Worm (Caenorhabditis elegans) whole organism, young adult: ENCODE results near the gene mdt-1.2.

ENCODE experiments used
- B0035.1 ChIP-seq: sonication (generic microtip); optimal IDR thresholded peaks from 2 replicates; lab custom pipeline; 2016; ENCODE audit warnings: missing genetic modification characterization, mild to moderate bottlenecking, missing compliant biosample characterization, missing genotype, missing genetic modification reagents
- C06A6.2 ChIP-seq: fragments of 200-800 bp; sonication (Bioruptor generic); conservative IDR thresholded peaks from 2 replicates; pipeline ENCODE4 v1.3.6; 2022; ENCODE audit warnings: missing genetic modification characterization, missing compliant biosample characterization
- F23B12.7 ChIP-seq: sonication (generic microtip); optimal IDR thresholded peaks from 2 replicates; lab custom pipeline; 2017; ENCODE audit warnings: missing genetic modification characterization, mild to moderate bottlenecking, missing compliant biosample characterization, antibody characterized with exemption, moderate library complexity; ENCODE audit not compliant: insufficient read depth
- F55B11.4 ChIP-seq: sonication (generic microtip); optimal IDR thresholded peaks from 2 replicates; lab custom pipeline; 2016; ENCODE audit warnings: missing compliant biosample characterization, missing genetic modification characterization, borderline replicate concordance; ENCODE audit not compliant: insufficient read depth
- K11D2.4 ChIP-seq: fragments of 200-800 bp; sonication (Bioruptor generic); IDR thresholded peaks from 2 replicates; pipeline ENCODE4 v1.3.6; 2022; ENCODE audit warnings: missing genetic modification reagents, missing genetic modification characterization, missing compliant biosample characterization
- K12H6.12 ChIP-seq: fragments of 200-800 bp; sonication (Bioruptor generic); optimal IDR thresholded peaks from 2 replicates; lab custom pipeline; 2018; ENCODE audit warnings: mild to moderate bottlenecking, missing genetic modification characterization, missing compliant biosample characterization
- Y95B8A.8 ChIP-seq: fragments of 200-800 bp; sonication (Bioruptor generic); IDR thresholded peaks from 2 replicates; pipeline ENCODE4 v1.3.6; 2022; ENCODE audit warnings: missing genetic modification reagents, missing genetic modification characterization, missing compliant biosample characterization
- ZK185.1 ChIP-seq: sonication (generic microtip); optimal IDR thresholded peaks from 2 replicates; lab custom pipeline; 2016; ENCODE audit warnings: mild to moderate bottlenecking, missing genetic modification characterization, missing compliant biosample characterization; ENCODE audit not compliant: poor library complexity, severe bottlenecking
- aptf-3 ChIP-seq: fragments of 200-800 bp; sonication (Bioruptor generic); IDR thresholded peaks from 2 replicates; pipeline ENCODE4 v1.3.6; 2022; ENCODE audit warnings: missing genetic modification characterization, missing compliant biosample characterization
- attf-3 ChIP-seq: fragments of 200-800 bp; sonication (Bioruptor generic); conservative IDR thresholded peaks from 2 replicates; pipeline ENCODE4 v1.3.6; 2022; ENCODE audit warnings: missing genetic modification reagents, missing genetic modification characterization, missing compliant biosample characterization
- attf-5 ChIP-seq: fragments of 200-800 bp; sonication (Bioruptor generic); optimal IDR thresholded peaks from 2 replicates; lab custom pipeline; 2018; ENCODE audit warnings: mild to moderate bottlenecking, missing genetic modification characterization, missing compliant biosample characterization
- attf-6 ChIP-seq: fragments of 200-800 bp; sonication (Bioruptor generic); IDR thresholded peaks from 2 replicates; pipeline ENCODE4 v1.3.6; 2022; ENCODE audit warnings: missing genetic modification reagents, missing genetic modification characterization, missing compliant biosample characterization
- bed-1 ChIP-seq: fragments of 200-800 bp; sonication (Bioruptor generic); IDR thresholded peaks from 2 replicates; pipeline ENCODE4 v1.3.6; 2022; ENCODE audit warnings: missing genetic modification reagents, missing genetic modification characterization, missing compliant biosample characterization
- cebp-1 ChIP-seq, 2 experiments: fragments of 200-800 bp in 1 of 2; sonication (Bioruptor generic) in 1 of 2; sonication (generic microtip) in 1 of 2; IDR thresholded peaks in 1 of 2; optimal IDR thresholded peaks in 1 of 2; 2 replicates each; pipeline versions ENCODE4 v1.3.6 to Lab custom; 2017 to 2022; ENCODE audit warnings: missing compliant biosample characterization in 2 of 2, missing genetic modification characterization in 2 of 2, mild to moderate bottlenecking in 1 of 2, missing genetic modification reagents in 1 of 2, moderate library complexity in 1 of 2
- ceh-27 ChIP-seq: fragments of 200-800 bp; sonication (Bioruptor generic); optimal IDR thresholded peaks from 2 replicates; lab custom pipeline; 2018; ENCODE audit warnings: mild to moderate bottlenecking, missing genetic modification characterization, moderate library complexity, missing compliant biosample characterization
- ceh-91 ChIP-seq: fragments of 200-800 bp; sonication (Bioruptor generic); IDR thresholded peaks from 2 replicates; pipeline ENCODE4 v1.3.6; 2022; ENCODE audit warnings: missing genetic modification reagents, missing genetic modification characterization, missing compliant biosample characterization
- die-1 ChIP-seq: sonication (generic microtip); optimal IDR thresholded peaks from 2 replicates; lab custom pipeline; 2016; ENCODE audit warnings: missing genotype, mild to moderate bottlenecking, missing genetic modification characterization, missing compliant biosample characterization
- dox-1 ChIP-seq: fragments of 200-800 bp; sonication (Bioruptor generic); IDR thresholded peaks from 2 replicates; pipeline ENCODE4 v1.3.6; 2022; ENCODE audit warnings: missing genetic modification reagents, missing genetic modification characterization, missing compliant biosample characterization
- dpff-1 ChIP-seq: sonication (generic microtip); optimal IDR thresholded peaks from 2 replicates; lab custom pipeline; 2017; ENCODE audit warnings: mild to moderate bottlenecking, missing genetic modification characterization, missing compliant biosample characterization
- ekl-4 ChIP-seq: fragments of 200-800 bp; sonication (Bioruptor generic); IDR thresholded peaks from 2 replicates; pipeline ENCODE4 v1.3.6; 2022; ENCODE audit warnings: missing genetic modification reagents, missing genetic modification characterization, missing compliant biosample characterization
- gei-17 ChIP-seq: fragments of 200-800 bp; sonication (Bioruptor generic); optimal IDR thresholded peaks from 2 replicates; lab custom pipeline; 2018; ENCODE audit warnings: mild to moderate bottlenecking, missing genetic modification characterization, missing compliant biosample characterization
- hmg-1.2 ChIP-seq: fragments of 200-800 bp; sonication (Bioruptor generic); IDR thresholded peaks from 2 replicates; pipeline ENCODE4 v1.3.6; 2022; ENCODE audit warnings: missing genetic modification reagents, missing genetic modification characterization, missing compliant biosample characterization
- lin-26 ChIP-seq: fragments of 200-800 bp; sonication (Bioruptor generic); IDR thresholded peaks from 2 replicates; pipeline ENCODE4 v1.3.6; 2022; ENCODE audit warnings: missing genetic modification reagents, missing genetic modification characterization, missing compliant biosample characterization
- lin-35 ChIP-seq, 3 experiments: fragments of 150-350 bp in 2 of 3; sonication (generic microtip) in 1 of 3; optimal IDR thresholded peaks; 2 replicates each; lab custom pipeline; 2014 to 2018; ENCODE audit warnings: missing biosample characterization in 3 of 3, missing genetic modification characterization in 3 of 3, missing genetic modification reagents in 3 of 3
- lin-40 ChIP-seq: sonication (generic microtip); optimal IDR thresholded peaks from 2 replicates; lab custom pipeline; 2016; ENCODE audit warnings: missing genetic modification characterization, mild to moderate bottlenecking, missing compliant biosample characterization, missing genotype, missing genetic modification reagents
- nfyb-1 ChIP-seq: fragments of 200-800 bp; sonication (Bioruptor generic); IDR thresholded peaks from 2 replicates; pipeline ENCODE4 v1.3.6; 2022; ENCODE audit warnings: missing genetic modification reagents, missing genetic modification characterization, missing compliant biosample characterization
- nhr-80 ChIP-seq: sonication (generic microtip); optimal IDR thresholded peaks from 2 replicates; lab custom pipeline; 2016; ENCODE audit warnings: missing genetic modification characterization, missing compliant biosample characterization
- rcor-1 ChIP-seq: fragments of 200-800 bp; sonication (Bioruptor generic); IDR thresholded peaks from 2 replicates; pipeline ENCODE4 v1.3.6; 2022; ENCODE audit warnings: missing genetic modification reagents, missing genetic modification characterization, missing compliant biosample characterization
- rec-8 ChIP-seq, 2 experiments: sonication (generic microtip); optimal IDR thresholded peaks; 2 replicates each; lab custom pipeline; 2016; ENCODE audit warnings: mild to moderate bottlenecking in 2 of 2, missing genetic modification characterization in 2 of 2, missing genetic modification reagents in 2 of 2, missing genotype in 2 of 2, missing biosample characterization in 1 of 2, missing compliant biosample characterization in 1 of 2, moderate library complexity in 1 of 2
- snpc-1.1 ChIP-seq: sonication (generic microtip); optimal IDR thresholded peaks from 2 replicates; lab custom pipeline; 2017; ENCODE audit warnings: missing genetic modification characterization, mild to moderate bottlenecking, missing compliant biosample characterization, antibody characterized with exemption, moderate library complexity, missing genotype, missing genetic modification reagents; ENCODE audit not compliant: insufficient read depth
- snpc-4 ChIP-seq, 5 experiments: fragments of 150-350 bp in 1 of 5; sonication (generic microtip) in 4 of 5; optimal IDR thresholded peaks; 2 replicates each; lab custom pipeline; 2014 to 2018; ENCODE audit warnings: missing genetic modification characterization in 5 of 5, missing biosample characterization in 3 of 5, antibody characterized with exemption in 2 of 5, mild to moderate bottlenecking in 2 of 5, missing compliant biosample characterization in 2 of 5, missing genotype in 2 of 5, moderate library complexity in 2 of 5, missing genetic modification reagents in 1 of 5
- unc-62 ChIP-seq: fragments of 150-350 bp; optimal IDR thresholded peaks from 2 replicates; lab custom pipeline; 2014; ENCODE audit warnings: missing biosample characterization, missing genetic modification reagents, missing genetic modification characterization

mdt-1.2 gene

DNA sequence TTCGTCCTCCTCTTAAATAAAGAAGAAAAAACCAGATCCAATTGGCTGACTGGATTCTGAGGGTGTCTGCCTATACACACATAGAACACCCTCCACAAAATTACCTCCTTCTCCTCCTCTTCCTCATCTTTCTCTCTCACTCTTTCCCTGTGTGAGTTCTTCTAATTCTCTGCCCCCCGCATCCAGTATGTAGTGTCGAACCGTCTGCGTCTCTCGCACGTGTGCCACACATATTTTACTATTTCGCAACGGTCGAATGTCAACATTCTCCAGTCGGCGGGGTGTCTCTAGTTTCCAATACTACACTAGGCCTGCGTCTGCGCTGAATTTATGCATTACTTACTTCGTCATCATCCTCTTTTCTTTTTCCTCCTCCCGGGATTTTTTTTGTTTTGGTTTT lies 33.0 kb downstream of the mdt-1.2 start:
- peak; percentile 60 for TF ChIP-seq lin-40 (tag; lab: Kevin White, UChicago)
- TF ChIP-seq F55B11.4, result no peak
- TF ChIP-seq snpc-4 (GFP tag; optimal IDR thresholded peaks at IDR 0.05; lab: Kevin White, UChicago), result no peak
- TF ChIP-seq snpc-4 (tag; optimal IDR thresholded peaks at IDR 0.05; lab: Kevin White, UChicago), result peak in 2 of 4 experiments; percentile 30 to 48
- TF ChIP-seq hmg-1.2 (GFP tag; lab: Robert Waterston, UW), result peak; percentile 87
- TF ChIP-seq K11D2.4, result peak; percentile 50; the same call in 1 of the 2 replicates
- peak; percentile 29 for TF ChIP-seq ZK185.1 (tag; lab: Kevin White, UChicago)
- TF ChIP-seq attf-5, result peak; percentile 33
- TF ChIP-seq gei-17 (GFP tag; lab: Kevin White, UChicago), result peak; percentile 11
- 0 out of 2 replicates have a peak, but pooled peaks have one; percentile 15 for TF ChIP-seq rcor-1 (GFP tag; lab: Robert Waterston, UW)
- peak; percentile 50 for TF ChIP-seq unc-62
- peak; percentile 10 for TF ChIP-seq die-1 (tag; lab: Kevin White, UChicago)
- peak; percentile 64 for TF ChIP-seq K12H6.12 (tag; lab: Kevin White, UChicago)
- 0 out of 2 replicates have a peak, but pooled peaks have one; percentile 56 for TF ChIP-seq nfyb-1 (GFP tag; lab: Robert Waterston, UW)
- TF ChIP-seq cebp-1 (GFP tag; IDR thresholded peaks at IDR 0.05; lab: Robert Waterston, UW), result peak; percentile 97
- peak; percentile 99 for TF ChIP-seq cebp-1 (tag; optimal IDR thresholded peaks at IDR 0.05; lab: Kevin White, UChicago)
- no peak for TF ChIP-seq ceh-91 (GFP tag; lab: Robert Waterston, UW)
- 0 out of 2 replicates have a peak, but pooled peaks have one; percentile 25 for TF ChIP-seq ekl-4 (GFP tag; lab: Robert Waterston, UW)
- no peak for TF ChIP-seq aptf-3 (GFP tag; lab: Robert Waterston, UW)
- peak; percentile 77 for TF ChIP-seq dox-1 (GFP tag; lab: Robert Waterston, UW)
- peak; percentile 59 for TF ChIP-seq ceh-27 (GFP tag; lab: Kevin White, UChicago)
- TF ChIP-seq snpc-1.1 (tag; lab: Kevin White, UChicago), result no peak
- peak in 1 of 3 experiments; percentile 28 for TF ChIP-seq lin-35 (GFP tag; optimal IDR thresholded peaks at IDR 0.05; lab: Kevin White, UChicago)
- no peak for TF ChIP-seq F23B12.7 (tag; lab: Kevin White, UChicago)
- peak; percentile 60 for TF ChIP-seq nhr-80 (tag; lab: Kevin White, UChicago)

- no peak for TF ChIP-seq attf-3
- TF ChIP-seq dpff-1 (tag; lab: Kevin White, UChicago), result no peak
- TF ChIP-seq dox-1 (GFP tag; lab: Robert Waterston, UW), result peak; percentile 42; the same call in 1 of the 2 replicates
- no peak for TF ChIP-seq cebp-1 (GFP tag; IDR thresholded peaks at IDR 0.05; lab: Robert Waterston, UW)
- TF ChIP-seq cebp-1 (tag; optimal IDR thresholded peaks at IDR 0.05; lab: Kevin White, UChicago), result peak; percentile 16
- no peak for TF ChIP-seq bed-1 (GFP tag; lab: Robert Waterston, UW)
- no peak for TF ChIP-seq C06A6.2
- no peak for TF ChIP-seq lin-40 (tag; lab: Kevin White, UChicago)
- peak; percentile 89 for TF ChIP-seq nhr-80 (tag; lab: Kevin White, UChicago)
- no peak for TF ChIP-seq snpc-4 (GFP tag; optimal IDR thresholded peaks at IDR 0.05; lab: Kevin White, UChicago)
- TF ChIP-seq snpc-4 (tag; optimal IDR thresholded peaks at IDR 0.05; lab: Kevin White, UChicago), result peak in 1 of 4 experiments; percentile 3
- no peak for TF ChIP-seq lin-26 (GFP tag; lab: Robert Waterston, UW)
- no peak for TF ChIP-seq B0035.1 (tag; lab: Kevin White, UChicago)
- TF ChIP-seq Y95B8A.8 (GFP tag; lab: Robert Waterston, UW), result no peak
- TF ChIP-seq attf-6, result no peak
- TF ChIP-seq rec-8 (tag; optimal IDR thresholded peaks at IDR 0.05; lab: Kevin White, UChicago), result no peak
- TF ChIP-seq, all 124 proteins: peak for 4
Measured at ce11 chrX:17185696-17186430, 34.5 kb downstream of the mdt-1.2 start, which contains the start of gene sid-3. Gene sid-3 (plus strand): TSS chrX:17186380.
